Worm (Caenorhabditis elegans) whole organism, mixed stage, embryonic: Measurements from ENCODE around the gene F54H5.5.

Source experiments
- M03D4.4 ChIP-seq: sonication (generic microtip); optimal IDR thresholded peaks from 2 replicates; lab custom pipeline; 2017; ENCODE audit warnings: mild to moderate bottlenecking, missing genetic modification characterization, missing compliant biosample characterization
- bed-3 ChIP-seq: fragments of 200-800 bp; sonication (Bioruptor generic); optimal IDR thresholded peaks from 3 replicates; lab custom pipeline; 2018; ENCODE audit warnings: mild to moderate bottlenecking, missing genetic modification characterization, moderate library complexity, missing compliant biosample characterization
- blmp-1 ChIP-seq: fragments of 150-350 bp; optimal IDR thresholded peaks from 2 replicates; lab custom pipeline; 2014; ENCODE audit warnings: missing biosample characterization, missing genetic modification characterization
- ceh-43 ChIP-seq: fragments of 200-800 bp; sonication (Bioruptor generic); optimal IDR thresholded peaks from 2 replicates; lab custom pipeline; 2018; ENCODE audit warnings: mild to moderate bottlenecking, missing genetic modification characterization, moderate library complexity, missing compliant biosample characterization
- ceh-83 ChIP-seq: fragments of 200-800 bp; sonication (Bioruptor generic); optimal IDR thresholded peaks from 2 replicates; lab custom pipeline; 2018; ENCODE audit warnings: mild to moderate bottlenecking, missing genetic modification characterization, missing compliant biosample characterization
- ces-1 ChIP-seq: fragments of 150-350 bp; optimal IDR thresholded peaks from 2 replicates; lab custom pipeline; 2014; ENCODE audit warnings: missing biosample characterization, missing genetic modification reagents, missing genetic modification characterization
- cnd-1 ChIP-seq: fragments of 200-800 bp; sonication (Bioruptor generic); optimal IDR thresholded peaks from 2 replicates; lab custom pipeline; 2018; ENCODE audit warnings: mild to moderate bottlenecking, missing genetic modification characterization, missing compliant biosample characterization
- drap-1 ChIP-seq: fragments of 200-800 bp; sonication (Bioruptor generic); optimal IDR thresholded peaks from 3 replicates; lab custom pipeline; 2018; ENCODE audit warnings: mild to moderate bottlenecking, missing genetic modification characterization, missing compliant biosample characterization
- elt-1 ChIP-seq: sonication (generic microtip); optimal IDR thresholded peaks from 2 replicates; lab custom pipeline; 2017; ENCODE audit warnings: missing genetic modification characterization, mild to moderate bottlenecking, missing compliant biosample characterization, antibody characterized with exemption, moderate library complexity, borderline replicate concordance; ENCODE audit not compliant: insufficient read depth
- elt-3 ChIP-seq: fragments of 150-350 bp; optimal IDR thresholded peaks from 2 replicates; lab custom pipeline; 2014; ENCODE audit warnings: missing biosample characterization, missing genetic modification characterization
- flh-1 ChIP-seq: fragments of 200-800 bp; sonication (Bioruptor generic); optimal IDR thresholded peaks from 2 replicates; lab custom pipeline; 2018; ENCODE audit warnings: mild to moderate bottlenecking, missing genetic modification characterization, moderate library complexity, missing compliant biosample characterization
- hlh-1 ChIP-seq: fragments of 150-350 bp; optimal IDR thresholded peaks from 2 replicates; lab custom pipeline; 2014; ENCODE audit warnings: missing biosample characterization, missing genetic modification reagents, missing genetic modification characterization
- lin-13 ChIP-seq: fragments of 150-350 bp; optimal IDR thresholded peaks from 2 replicates; lab custom pipeline; 2014; ENCODE audit warnings: missing biosample characterization, missing genetic modification characterization
- lin-32 ChIP-seq: fragments of 200-800 bp; sonication (Bioruptor generic); optimal IDR thresholded peaks from 2 replicates; lab custom pipeline; 2018; ENCODE audit warnings: mild to moderate bottlenecking, missing genetic modification characterization, missing compliant biosample characterization
- lsy-2 ChIP-seq: fragments of 150-350 bp; optimal IDR thresholded peaks from 2 replicates; lab custom pipeline; 2014; ENCODE audit warnings: missing biosample characterization, missing genetic modification characterization
- mab-5 ChIP-seq: fragments of 150-350 bp; optimal IDR thresholded peaks from 2 replicates; lab custom pipeline; 2014; ENCODE audit warnings: missing biosample characterization, missing genetic modification characterization
- mep-1 ChIP-seq: fragments of 150-350 bp; optimal IDR thresholded peaks from 2 replicates; lab custom pipeline; 2017; ENCODE audit warnings: missing biosample characterization, missing genetic modification reagents, missing genetic modification characterization, inconsistent platforms
- mls-2 ChIP-seq: sonication (generic microtip); optimal IDR thresholded peaks from 2 replicates; lab custom pipeline; 2016; ENCODE audit warnings: mild to moderate bottlenecking, missing genetic modification characterization, moderate library complexity, missing compliant biosample characterization
- nhr-12 ChIP-seq: fragments of 150-350 bp; optimal IDR thresholded peaks from 2 replicates; lab custom pipeline; 2014; ENCODE audit warnings: missing biosample characterization, missing genetic modification characterization
- nhr-2 ChIP-seq: fragments of 150-350 bp; optimal IDR thresholded peaks from 2 replicates; lab custom pipeline; 2014; ENCODE audit warnings: missing biosample characterization, missing genetic modification characterization
- nhr-76 ChIP-seq: sonication (generic microtip); optimal IDR thresholded peaks from 2 replicates; lab custom pipeline; 2017; ENCODE audit warnings: missing biosample characterization, missing genetic modification characterization
- pha-4 ChIP-seq: fragments of 150-350 bp; optimal IDR thresholded peaks from 2 replicates; lab custom pipeline; 2018; ENCODE audit warnings: missing biosample characterization, missing genetic modification reagents, missing genetic modification characterization
- sem-2 ChIP-seq: fragments of 200-800 bp; sonication (Bioruptor generic); optimal IDR thresholded peaks from 2 replicates; lab custom pipeline; 2018; ENCODE audit warnings: mild to moderate bottlenecking, missing genetic modification characterization, missing compliant biosample characterization
- snpc-4 ChIP-seq: fragments of 150-350 bp; optimal IDR thresholded peaks from 2 replicates; lab custom pipeline; 2014; ENCODE audit warnings: missing biosample characterization, missing genetic modification characterization
- sptf-1 ChIP-seq: sonication (generic microtip); optimal IDR thresholded peaks from 2 replicates; lab custom pipeline; 2017; ENCODE audit warnings: mild to moderate bottlenecking, missing genetic modification characterization, moderate library complexity, missing compliant biosample characterization
- tbx-8 ChIP-seq: fragments of 200-800 bp; sonication (Bioruptor generic); optimal IDR thresholded peaks from 2 replicates; lab custom pipeline; 2018; ENCODE audit warnings: mild to moderate bottlenecking, missing genetic modification characterization, moderate library complexity, missing compliant biosample characterization
- unc-62 ChIP-seq: fragments of 150-350 bp; optimal IDR thresholded peaks from 2 replicates; lab custom pipeline; 2014; ENCODE audit warnings: missing biosample characterization, missing genetic modification reagents, missing genetic modification characterization
- ztf-11 ChIP-seq: fragments of 150-350 bp; optimal IDR thresholded peaks from 2 replicates; lab custom pipeline; 2014; ENCODE audit warnings: missing biosample characterization, missing genetic modification characterization

Gene F54H5.5

DNA sequence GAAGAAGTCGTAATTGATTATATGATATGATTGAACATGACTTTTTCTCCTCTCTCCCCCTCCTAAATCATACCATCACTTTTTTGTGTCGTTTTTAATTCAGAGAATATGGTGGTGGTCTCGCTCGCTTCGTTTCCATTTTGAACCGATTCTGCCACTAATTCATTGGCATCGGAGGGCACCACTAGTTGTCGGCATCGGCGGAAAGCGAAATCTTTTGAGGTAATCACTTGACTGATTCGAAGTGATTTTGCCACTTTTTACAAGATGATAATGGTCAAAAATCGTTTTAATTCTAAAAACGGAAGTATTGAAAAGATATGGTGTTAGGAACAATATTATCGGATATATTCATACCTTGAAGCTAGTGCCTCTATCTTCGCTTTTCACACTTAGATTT lies 10.3 kb downstream of the F54H5.5 start, which contains the start of gene klf-3:
TSS of gene klf-3 (plus strand) at position 109 of the 400 bp plus-strand sequence.
- TF ChIP-seq blmp-1 (no peak), nhr-2 (tag; lab: Kevin White, UChicago) (no peak), sem-2 (GFP tag; lab: Kevin White, UChicago) (no peak), ces-1 (GFP tag; lab: Kevin White, UChicago) (no peak), nhr-12 (tag; lab: Kevin White, UChicago) (no peak), unc-62 (GFP tag; lab: Kevin White, UChicago) (no peak), nhr-76 (tag; lab: Kevin White, UChicago) (no peak), snpc-4 (tag; lab: Kevin White, UChicago) (no peak), ceh-83 (GFP tag; lab: Kevin White, UChicago) (no peak), hlh-1 (tag; lab: Kevin White, UChicago) (no peak), elt-3 (no peak), lin-32 (GFP tag; lab: Kevin White, UChicago) (no peak), elt-1 (tag; lab: Kevin White, UChicago) (no peak), ztf-11 (tag; lab: Kevin White, UChicago) (no peak), mls-2 (tag; lab: Kevin White, UChicago) (no peak), sptf-1 (tag; lab: Kevin White, UChicago) (no peak), cnd-1 (tag; lab: Kevin White, UChicago) (no peak), M03D4.4 (tag; lab: Kevin White, UChicago) (no peak), drap-1 (no peak), lsy-2 (tag; lab: Kevin White, UChicago) (no peak)

ce11 chrII:6616135-6616534 lies 10.9 kb downstream of the F54H5.5 start:
- no peak for TF ChIP-seq pha-4 (tag; lab: Kevin White, UChicago)
- TF ChIP-seq sem-2 (GFP tag; lab: Kevin White, UChicago): no peak
- TF ChIP-seq nhr-76 (tag; lab: Kevin White, UChicago): no peak
- no peak for TF ChIP-seq tbx-8 (GFP tag; lab: Kevin White, UChicago)
- no peak for TF ChIP-seq mep-1 (tag; lab: Kevin White, UChicago)
- TF ChIP-seq ceh-43 (GFP tag; lab: Kevin White, UChicago): no peak

ce11 chrII:6615232-6616029 lies 11.7 kb downstream of the F54H5.5 start:
- TF ChIP-seq tbx-8 (GFP tag; lab: Kevin White, UChicago) (no peak), hlh-1 (tag; lab: Kevin White, UChicago) (no peak), blmp-1 (no peak), pha-4 (tag; lab: Kevin White, UChicago) (no peak), flh-1 (GFP tag; lab: Kevin White, UChicago) (no peak), M03D4.4 (tag; lab: Kevin White, UChicago) (no peak), bed-3 (GFP tag; lab: Kevin White, UChicago) (no peak), ces-1 (GFP tag; lab: Kevin White, UChicago) (no peak), lin-13 (tag; lab: Kevin White, UChicago) (no peak), elt-3 (no peak), sptf-1 (tag; lab: Kevin White, UChicago) (no peak)
- TF ChIP-seq, all 35 proteins: peak for 0

ce11 chrII:6614500-6614899 lies 12.6 kb downstream of the F54H5.5 start:
- TF ChIP-seq blmp-1 (no peak), cnd-1 (tag; lab: Kevin White, UChicago) (no peak), nhr-76 (tag; lab: Kevin White, UChicago) (no peak), M03D4.4 (tag; lab: Kevin White, UChicago) (no peak), ztf-11 (tag; lab: Kevin White, UChicago) (no peak), sptf-1 (tag; lab: Kevin White, UChicago) (no peak), snpc-4 (tag; lab: Kevin White, UChicago) (no peak), ces-1 (GFP tag; lab: Kevin White, UChicago) (no peak), mab-5 (tag; lab: Kevin White, UChicago) (no peak), drap-1 (no peak), nhr-12 (tag; lab: Kevin White, UChicago) (no peak), lin-13 (tag; lab: Kevin White, UChicago) (no peak), nhr-2 (tag; lab: Kevin White, UChicago) (no peak), unc-62 (GFP tag; lab: Kevin White, UChicago) (no peak), sem-2 (GFP tag; lab: Kevin White, UChicago) (no peak), hlh-1 (tag; lab: Kevin White, UChicago) (no peak)
